Worm (Caenorhabditis elegans): Measurements from ENCODE around the gene dim-1.

DNA sequence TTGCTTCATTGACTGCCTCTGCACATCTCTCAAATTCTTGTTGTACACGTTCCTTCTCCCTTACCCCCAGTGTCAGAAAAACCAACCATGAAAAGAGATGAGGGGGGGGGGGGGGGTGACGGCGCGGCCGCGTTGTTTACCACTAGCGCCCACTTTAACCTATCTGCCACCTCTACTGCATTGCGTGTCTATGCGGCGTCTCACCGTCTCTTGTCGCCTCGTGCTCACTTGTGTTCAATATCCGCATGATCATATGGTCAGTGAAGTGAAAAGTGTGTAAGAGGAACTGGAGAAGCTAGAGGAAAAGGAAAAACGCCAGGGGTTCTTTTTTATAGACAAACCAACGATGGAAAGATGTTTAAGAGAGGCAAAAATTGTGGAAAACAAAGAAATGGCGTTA lies 38.4 kb downstream of the dim-1 start:
- TF ChIP-seq ama-1 (optimal IDR thresholded peaks at IDR 0.05) (peak; percentile 74), nhr-77 (tag; optimal IDR thresholded peaks at IDR 0.05) (peak; percentile 75), unc-39 (tag; optimal IDR thresholded peaks at IDR 0.05) (no peak)

Data from whole organism, L4 larva.